Worm (Caenorhabditis elegans) whole organism, L1 larva: ENCODE data around the gene C38H2.2.

Source experiments
- C16A3.4 ChIP-seq: fragments of 150-350 bp; optimal IDR thresholded peaks from 2 replicates; lab custom pipeline; 2014; ENCODE audit warnings: missing biosample characterization, missing genetic modification characterization
- C34B4.2 ChIP-seq: sonication (generic microtip); optimal IDR thresholded peaks from 2 replicates; lab custom pipeline; 2017; ENCODE audit warnings: mild to moderate bottlenecking, missing genetic modification characterization, missing compliant biosample characterization
- Y116A8C.19 ChIP-seq: sonication (generic microtip); optimal IDR thresholded peaks from 2 replicates; lab custom pipeline; 2016; ENCODE audit warnings: missing compliant biosample characterization, missing genetic modification characterization, borderline replicate concordance
- alr-1 ChIP-seq: fragments of 200-800 bp; sonication (Bioruptor generic); optimal IDR thresholded peaks from 2 replicates; lab custom pipeline; 2018; ENCODE audit warnings: borderline replicate concordance, mild to moderate bottlenecking, missing genetic modification characterization, missing compliant biosample characterization
- aly-2 ChIP-seq: fragments of 150-350 bp; optimal IDR thresholded peaks from 2 replicates; lab custom pipeline; 2014; ENCODE audit warnings: missing biosample characterization, missing genetic modification characterization
- blmp-1 ChIP-seq: fragments of 150-350 bp; optimal IDR thresholded peaks from 2 replicates; lab custom pipeline; 2014; ENCODE audit warnings: missing biosample characterization, missing genetic modification characterization
- ceh-63 ChIP-seq: fragments of 200-800 bp; sonication (Bioruptor generic); optimal IDR thresholded peaks from 2 replicates; lab custom pipeline; 2018; ENCODE audit warnings: mild to moderate bottlenecking, missing genetic modification characterization, missing compliant biosample characterization
- ces-1 ChIP-seq: fragments of 150-350 bp; optimal IDR thresholded peaks from 2 replicates; lab custom pipeline; 2014; ENCODE audit warnings: missing biosample characterization, missing genetic modification reagents, missing genetic modification characterization
- dpl-1 ChIP-seq, 3 experiments: fragments of 150-350 bp in 2 of 3; sonication (generic microtip) in 1 of 3; optimal IDR thresholded peaks; 2 replicates each; lab custom pipeline; 2014 to 2017; ENCODE audit warnings: missing biosample characterization in 3 of 3, missing genetic modification characterization in 3 of 3, missing genetic modification reagents in 3 of 3
- dsc-1 ChIP-seq: sonication (generic microtip); optimal IDR thresholded peaks from 2 replicates; lab custom pipeline; 2016; ENCODE audit warnings: mild to moderate bottlenecking, missing genetic modification characterization, missing compliant biosample characterization
- egl-13 ChIP-seq: sonication (generic microtip); optimal IDR thresholded peaks from 2 replicates; lab custom pipeline; 2016; ENCODE audit warnings: missing genotype, missing genetic modification reagents, missing genetic modification characterization, missing compliant biosample characterization
- egl-27 ChIP-seq, 2 experiments: fragments of 150-350 bp in 1 of 2; sonication (generic microtip); optimal IDR thresholded peaks; 3 replicates each; lab custom pipeline; 2017 to 2018; ENCODE audit warnings: missing biosample characterization in 2 of 2, missing genetic modification characterization in 2 of 2, missing genetic modification reagents in 2 of 2
- fkh-8 ChIP-seq: sonication (generic microtip); optimal IDR thresholded peaks from 2 replicates; lab custom pipeline; 2016; ENCODE audit warnings: mild to moderate bottlenecking, missing genetic modification characterization, missing compliant biosample characterization
- hlh-17 ChIP-seq: fragments of 200-800 bp; sonication (Bioruptor generic); optimal IDR thresholded peaks from 2 replicates; lab custom pipeline; 2018; ENCODE audit warnings: missing genetic modification characterization, mild to moderate bottlenecking, missing compliant biosample characterization, moderate library complexity, borderline replicate concordance
- hlh-4 ChIP-seq: sonication (generic microtip); optimal IDR thresholded peaks from 2 replicates; lab custom pipeline; 2016; ENCODE audit warnings: mild to moderate bottlenecking, missing genetic modification characterization, missing compliant biosample characterization
- hpl-2 ChIP-seq: fragments of 150-350 bp; optimal IDR thresholded peaks from 2 replicates; lab custom pipeline; 2014; ENCODE audit warnings: missing biosample characterization, missing genetic modification reagents, missing genetic modification characterization
- isw-1 ChIP-seq: fragments of 200-800 bp; sonication (Bioruptor generic); IDR thresholded peaks from 2 replicates; pipeline ENCODE4 v1.3.6; 2022; ENCODE audit warnings: missing genetic modification characterization, missing compliant biosample characterization
- lin-13 ChIP-seq: fragments of 150-350 bp; optimal IDR thresholded peaks from 2 replicates; lab custom pipeline; 2014; ENCODE audit warnings: missing biosample characterization, missing genetic modification reagents, missing genetic modification characterization
- lin-14 ChIP-seq: fragments of 200-800 bp; sonication (Bioruptor generic); optimal IDR thresholded peaks from 2 replicates; lab custom pipeline; 2018; ENCODE audit warnings: mild to moderate bottlenecking, missing genetic modification characterization, moderate library complexity, missing compliant biosample characterization
- lin-39 ChIP-seq: fragments of 150-350 bp; optimal IDR thresholded peaks from 2 replicates; lab custom pipeline; 2014; ENCODE audit warnings: missing biosample characterization, missing genetic modification reagents, missing genetic modification characterization
- lir-3 ChIP-seq: sonication (generic microtip); optimal IDR thresholded peaks from 2 replicates; lab custom pipeline; 2016; ENCODE audit warnings: mild to moderate bottlenecking, missing genetic modification characterization, moderate library complexity, missing compliant biosample characterization; ENCODE audit not compliant: poor library complexity
- lsy-2 ChIP-seq, 2 experiments: fragments of 150-350 bp; optimal IDR thresholded peaks; 2 replicates each; lab custom pipeline; 2014; ENCODE audit warnings: missing biosample characterization in 2 of 2, missing genetic modification characterization in 2 of 2
- mdl-1 ChIP-seq, 2 experiments: fragments of 150-350 bp; optimal IDR thresholded peaks; 2 replicates each; lab custom pipeline; 2014 to 2017; ENCODE audit warnings: missing biosample characterization in 2 of 2, missing genetic modification characterization in 2 of 2, inconsistent platforms in 1 of 2
- mef-2 ChIP-seq: fragments of 150-350 bp; optimal IDR thresholded peaks from 2 replicates; lab custom pipeline; 2014; ENCODE audit warnings: missing biosample characterization, missing genetic modification characterization
- mep-1 ChIP-seq: fragments of 150-350 bp; optimal IDR thresholded peaks from 2 replicates; lab custom pipeline; 2014; ENCODE audit warnings: missing biosample characterization, missing genetic modification characterization
- nhr-12 ChIP-seq: sonication (generic microtip); optimal IDR thresholded peaks from 2 replicates; lab custom pipeline; 2017; ENCODE audit warnings: missing biosample characterization, missing genetic modification characterization
- nhr-20 ChIP-seq: sonication (generic microtip); optimal IDR thresholded peaks from 2 replicates; lab custom pipeline; 2016; ENCODE audit warnings: mild to moderate bottlenecking, missing genetic modification characterization, missing compliant biosample characterization
- nhr-47 ChIP-seq: sonication (generic microtip); optimal IDR thresholded peaks from 2 replicates; lab custom pipeline; 2016; ENCODE audit warnings: mild to moderate bottlenecking, missing genetic modification characterization, moderate library complexity, missing compliant biosample characterization
- nhr-71 ChIP-seq: sonication (generic microtip); optimal IDR thresholded peaks from 2 replicates; lab custom pipeline; 2016; ENCODE audit warnings: mild to moderate bottlenecking, missing genetic modification characterization, moderate library complexity, missing compliant biosample characterization
- nhr-77 ChIP-seq: fragments of 150-350 bp; optimal IDR thresholded peaks from 2 replicates; lab custom pipeline; 2014; ENCODE audit warnings: missing biosample characterization, missing genetic modification characterization
- nhr-85 ChIP-seq: sonication (generic microtip); peaks from one replicate; lab custom pipeline; 2016; ENCODE audit warnings: missing genetic modification characterization, inconsistent platforms, missing compliant biosample characterization
- nhr-90 ChIP-seq: sonication (generic microtip); optimal IDR thresholded peaks from 2 replicates; lab custom pipeline; 2016; ENCODE audit warnings: mild to moderate bottlenecking, missing genetic modification characterization, missing compliant biosample characterization; ENCODE audit not compliant: poor library complexity
- pax-3 ChIP-seq: fragments of 200-800 bp; sonication (Bioruptor generic); optimal IDR thresholded peaks from 2 replicates; lab custom pipeline; 2018; ENCODE audit warnings: mild to moderate bottlenecking, missing genetic modification characterization, moderate library complexity, missing compliant biosample characterization
- rnt-1 ChIP-seq: sonication (generic microtip); optimal IDR thresholded peaks from 2 replicates; lab custom pipeline; 2016; ENCODE audit warnings: mild to moderate bottlenecking, missing genetic modification characterization, moderate library complexity, missing compliant biosample characterization
- skn-1 ChIP-seq: fragments of 150-350 bp; optimal IDR thresholded peaks from 2 replicates; lab custom pipeline; 2014; ENCODE audit warnings: missing biosample characterization, missing genetic modification characterization
- sup-37 ChIP-seq: fragments of 200-800 bp; sonication (Bioruptor generic); optimal IDR thresholded peaks from 2 replicates; lab custom pipeline; 2018; ENCODE audit warnings: mild to moderate bottlenecking, missing genetic modification characterization, missing compliant biosample characterization
- swsn-7 ChIP-seq: sonication (generic microtip); optimal IDR thresholded peaks from 2 replicates; lab custom pipeline; 2016; ENCODE audit warnings: missing genetic modification characterization, missing compliant biosample characterization
- tlp-1 ChIP-seq: fragments of 150-350 bp; optimal IDR thresholded peaks from 2 replicates; lab custom pipeline; 2014; ENCODE audit warnings: missing biosample characterization, missing genetic modification characterization
- unc-30 ChIP-seq: sonication (generic microtip); optimal IDR thresholded peaks from 2 replicates; lab custom pipeline; 2017; ENCODE audit warnings: missing biosample characterization, missing genetic modification characterization
- unc-62 ChIP-seq: fragments of 150-350 bp; optimal IDR thresholded peaks from 2 replicates; lab custom pipeline; 2014; ENCODE audit warnings: missing biosample characterization, missing genetic modification reagents, missing genetic modification characterization
- unc-86 ChIP-seq: sonication (generic microtip); optimal IDR thresholded peaks from 2 replicates; lab custom pipeline; 2016; ENCODE audit warnings: missing genetic modification characterization, missing compliant biosample characterization
- xbp-1 ChIP-seq: sonication (generic microtip); optimal IDR thresholded peaks from 2 replicates; lab custom pipeline; 2016; ENCODE audit warnings: missing genetic modification characterization, missing compliant biosample characterization
- zag-1 ChIP-seq: fragments of 150-350 bp; optimal IDR thresholded peaks from 2 replicates; lab custom pipeline; 2014; ENCODE audit warnings: missing biosample characterization, missing genetic modification characterization
- zip-4 ChIP-seq: fragments of 200-800 bp; sonication (Bioruptor generic); optimal IDR thresholded peaks from 2 replicates; lab custom pipeline; 2018; ENCODE audit warnings: mild to moderate bottlenecking, missing genetic modification characterization, moderate library complexity, missing compliant biosample characterization

The C38H2.2 gene

ce11 chrIII:10389608-10390007 is 8.0 kb downstream of the C38H2.2 start:
- no peak for TF ChIP-seq nhr-20 (tag; lab: Kevin White, UChicago)
- TF ChIP-seq egl-13 (tag; lab: Kevin White, UChicago) = peak; percentile 72
- no peak for TF ChIP-seq ces-1 (GFP tag; lab: Kevin White, UChicago)
- no peak for TF ChIP-seq egl-27 (tag; optimal IDR thresholded peaks at IDR 0.05; lab: Kevin White, UChicago)
- TF ChIP-seq alr-1 (tag; lab: Kevin White, UChicago) = no peak
- TF ChIP-seq nhr-12 = no peak
- TF ChIP-seq nhr-71 (tag; lab: Kevin White, UChicago) = no peak
- TF ChIP-seq C16A3.4 (tag; lab: Kevin White, UChicago) = no peak
- TF ChIP-seq dpl-1 (GFP tag; optimal IDR thresholded peaks at IDR 0.05; lab: Kevin White, UChicago) = no peak
- no peak for TF ChIP-seq unc-86 (tag; lab: Kevin White, UChicago)
- TF ChIP-seq dsc-1 (tag; lab: Kevin White, UChicago) = peak; percentile 87
- TF ChIP-seq nhr-47 (tag; lab: Kevin White, UChicago) = peak; percentile 37

DNA sequence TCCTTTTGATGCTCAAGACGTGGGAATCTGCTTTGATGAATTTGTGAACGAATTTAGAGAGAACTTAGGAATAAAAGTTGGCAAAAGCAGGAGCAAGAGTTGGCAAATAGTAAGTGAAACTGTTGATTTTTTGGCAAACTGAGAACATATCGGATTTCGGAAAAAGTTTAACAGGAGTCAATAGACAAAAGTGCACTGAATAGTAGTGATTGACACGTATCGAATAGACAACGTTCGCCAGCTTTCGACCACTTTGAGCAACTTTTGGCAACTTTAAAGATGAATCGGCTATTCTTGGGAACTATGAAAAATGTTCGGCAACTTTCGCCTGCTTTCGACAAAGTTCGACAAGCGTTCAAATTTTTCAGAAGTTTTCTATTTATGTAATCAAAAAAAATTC is 10.1 kb downstream of the C38H2.2 start, which contains the start of gene M03C11.9:
TSS of gene M03C11.9 (minus strand) at position 101 of the 400 bp plus-strand sequence.
- TF ChIP-seq dpl-1 (GFP tag; optimal IDR thresholded peaks at IDR 0.05; lab: Kevin White, UChicago) (no peak), xbp-1 (no peak), zag-1 (tag; lab: Kevin White, UChicago) (no peak), unc-62 (no peak), C16A3.4 (tag; lab: Kevin White, UChicago) (no peak), swsn-7 (tag; lab: Kevin White, UChicago) (no peak), lsy-2 (tag; optimal IDR thresholded peaks at IDR 0.05; lab: Kevin White, UChicago) (no peak), mef-2 (tag; lab: Kevin White, UChicago) (no peak), fkh-8 (tag; lab: Kevin White, UChicago) (no peak), aly-2 (tag; lab: Kevin White, UChicago) (no peak), C34B4.2 (tag; lab: Kevin White, UChicago) (no peak), hlh-4 (no peak), lin-39 (tag; lab: Kevin White, UChicago) (no peak), Y116A8C.19 (tag; lab: Kevin White, UChicago) (no peak), nhr-77 (tag; lab: Kevin White, UChicago) (no peak), mep-1 (no peak), alr-1 (tag; lab: Kevin White, UChicago) (no peak), unc-30 (no peak), tlp-1 (tag; lab: Kevin White, UChicago) (no peak), nhr-71 (tag; lab: Kevin White, UChicago) (no peak)

DNA sequence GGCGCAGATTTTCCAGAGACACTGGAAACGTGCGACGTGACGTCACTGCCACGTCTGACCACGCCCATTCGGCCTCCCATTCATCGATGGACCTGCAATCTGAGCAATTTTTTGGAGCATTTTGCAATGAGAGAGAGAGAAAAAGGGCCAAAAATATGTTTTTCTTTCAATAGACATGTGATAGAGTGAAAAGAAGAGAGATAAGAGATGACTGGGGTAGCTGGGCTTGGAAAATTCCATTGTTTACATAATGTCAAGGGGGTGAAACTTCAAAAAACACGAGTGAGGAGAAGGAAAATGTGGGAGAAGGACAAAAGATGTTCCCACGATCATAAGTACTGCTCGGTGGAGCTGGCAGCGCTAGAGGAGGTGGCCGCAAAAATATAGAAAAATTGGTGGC is 14.4 kb downstream of the C38H2.2 start, which contains the start of gene M03C11.1:
TSS of gene M03C11.1 (minus strand) at position 101 of the 400 bp plus-strand sequence.
- TF ChIP-seq sup-37 (GFP tag; lab: Kevin White, UChicago) (no peak), lsy-2 (tag; optimal IDR thresholded peaks at IDR 0.05; lab: Kevin White, UChicago) (peak in 1 of 2 experiments; percentile 12), blmp-1 (tag; lab: Kevin White, UChicago) (no peak), aly-2 (tag; lab: Kevin White, UChicago) (no peak)

DNA sequence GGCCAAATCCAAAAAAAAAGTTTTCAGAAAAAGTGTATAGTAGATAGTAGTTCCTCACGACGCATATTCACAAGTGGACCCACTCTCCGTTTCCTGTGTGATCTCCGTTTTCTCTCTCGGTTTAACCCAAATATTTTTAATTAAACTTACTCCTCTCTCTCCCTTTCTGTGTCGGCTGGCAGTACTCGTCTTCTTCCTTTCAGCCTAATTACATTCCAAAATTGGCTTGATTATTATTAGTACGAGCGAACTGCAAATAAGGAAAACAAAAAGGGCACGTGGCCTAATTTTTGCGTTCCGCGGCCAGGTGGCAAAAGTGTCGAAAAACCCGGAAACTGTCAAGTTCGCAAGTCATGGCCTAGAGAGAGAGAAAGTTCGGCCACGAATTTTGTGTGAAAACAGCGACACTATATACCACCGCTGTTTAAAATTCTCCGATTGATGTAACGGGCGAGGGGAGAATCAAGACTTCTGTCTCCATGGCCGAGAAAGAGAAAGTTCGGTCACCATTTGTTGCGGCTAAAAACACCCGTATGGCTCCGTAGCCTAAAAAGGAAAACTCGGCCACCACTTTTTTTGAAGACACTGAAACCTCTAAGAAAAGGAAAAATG is 15.4 kb downstream of the C38H2.2 start:
- TF ChIP-seq ceh-63 (GFP tag; lab: Kevin White, UChicago) = no peak
- peak; percentile 52 for TF ChIP-seq lin-14 (GFP tag; lab: Kevin White, UChicago)
- TF ChIP-seq nhr-85 (tag; lab: Kevin White, UChicago) = no peak

DNA sequence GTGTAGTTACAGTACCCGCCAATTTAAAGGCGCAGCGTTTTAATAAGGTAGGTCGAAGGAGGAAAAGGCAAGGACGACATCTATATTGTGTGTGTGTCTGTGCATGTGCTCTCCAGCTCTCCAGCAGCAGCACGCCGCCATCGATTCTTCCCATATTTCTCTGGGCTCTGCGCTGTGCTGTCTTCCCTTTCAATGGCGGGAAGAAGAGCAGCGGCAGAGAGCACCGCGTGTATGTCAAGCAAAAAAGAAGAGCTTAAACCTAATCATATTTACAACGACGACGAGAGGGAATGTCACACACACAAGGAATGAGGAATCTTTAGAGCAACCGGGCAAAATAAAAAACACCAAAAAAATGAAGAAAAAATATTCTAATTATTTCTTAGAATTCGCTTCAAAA is 17.3 kb downstream of the C38H2.2 start:
- TF ChIP-seq unc-62 (no peak), hlh-17 (GFP tag; lab: Kevin White, UChicago) (no peak), rnt-1 (tag; lab: Kevin White, UChicago) (no peak), mdl-1 (tag; optimal IDR thresholded peaks at IDR 0.05; lab: Kevin White, UChicago) (no peak), lin-13 (no peak), pax-3 (tag; lab: Kevin White, UChicago) (no peak), egl-27 (tag; optimal IDR thresholded peaks at IDR 0.05; lab: Kevin White, UChicago) (no peak), nhr-90 (no peak), zip-4 (no peak), lir-3 (no peak), hpl-2 (no peak), skn-1 (tag; lab: Kevin White, UChicago) (no peak), isw-1 (GFP tag; lab: Robert Waterston, UW) (no peak)
